Fruit fly (Drosophila melanogaster) whole organism, embryonic: ENCODE data around the gene RpL36.

Experiments used
- Atf6 ChIP-seq: fragments of 200-800 bp; sonication (Bioruptor generic); IDR thresholded peaks from 2 replicates; pipeline ENCODE4 v1.3.6; 2022; ENCODE audit warnings: missing biosample characterization, missing genetic modification characterization
- C15 ChIP-seq: fragments of 200-800 bp; sonication (Bioruptor generic); IDR thresholded peaks from 3 replicates; pipeline ENCODE4 v1.3.6; 2022; ENCODE audit warnings: missing biosample characterization, missing genetic modification characterization
- CG1024 ChIP-seq: fragments of 200-800 bp; sonication (Bioruptor generic); IDR thresholded peaks from 2 replicates; pipeline ENCODE4 v1.3.6; 2022; ENCODE audit warnings: missing biosample characterization, missing genetic modification characterization
- CG10321 ChIP-seq: fragments of 200-800 bp; sonication (Bioruptor generic); IDR thresholded peaks from 2 replicates; pipeline ENCODE4 v1.3.6; 2022; ENCODE audit warnings: missing biosample characterization, missing genetic modification characterization
- CG10462 ChIP-seq: fragments of 200-800 bp; sonication (Bioruptor generic); optimal IDR thresholded peaks from 2 replicates; lab custom pipeline; 2016; ENCODE audit warnings: missing biosample characterization, missing genetic modification characterization
- CG11456 ChIP-seq: fragments of 200-800 bp; sonication (Bioruptor generic); IDR thresholded peaks from 3 replicates; pipeline ENCODE4 v1.3.6; 2022; ENCODE audit warnings: missing biosample characterization, missing genetic modification characterization
- CG12744 ChIP-seq: fragments of 200-800 bp; sonication (Bioruptor generic); optimal IDR thresholded peaks from 2 replicates; lab custom pipeline; 2016; ENCODE audit warnings: missing biosample characterization, missing genetic modification characterization
- CG16863 ChIP-seq: fragments of 200-800 bp; sonication (Bioruptor generic); optimal IDR thresholded peaks from 3 replicates; lab custom pipeline; 2016; ENCODE audit warnings: missing biosample characterization, missing genetic modification characterization
- CG18262 ChIP-seq: fragments of 200-800 bp; optimal IDR thresholded peaks from 3 replicates; lab custom pipeline; 2019; ENCODE audit warnings: missing biosample characterization, mild to moderate bottlenecking, missing genetic modification characterization, moderate library complexity
- CG2116 ChIP-seq: fragments of 200-800 bp; sonication (Bioruptor generic); optimal IDR thresholded peaks from 3 replicates; lab custom pipeline; 2018; ENCODE audit warnings: missing biosample characterization, mild to moderate bottlenecking, missing genetic modification characterization
- CG3163 ChIP-seq: fragments of 200-800 bp; sonication (Bioruptor generic); optimal IDR thresholded peaks from 3 replicates; lab custom pipeline; 2016; ENCODE audit warnings: missing biosample characterization, missing genetic modification characterization
- CG3281 ChIP-seq: fragments of 200-800 bp; sonication (Bioruptor generic); optimal IDR thresholded peaks from 3 replicates; lab custom pipeline; 2017; ENCODE audit warnings: missing biosample characterization, mild to moderate bottlenecking, missing genetic modification characterization
- CG3726 ChIP-seq: fragments of 200-800 bp; sonication (Bioruptor generic); IDR thresholded peaks from 3 replicates; pipeline ENCODE4, ENCODE4 v1.3.6; 2022; ENCODE audit warnings: missing biosample characterization, missing genetic modification characterization
- CG6254 ChIP-seq: fragments of 200-800 bp; sonication (Bioruptor generic); optimal IDR thresholded peaks from 3 replicates; lab custom pipeline; 2017; ENCODE audit warnings: mild to moderate bottlenecking, missing biosample characterization, missing genetic modification reagents, missing genetic modification characterization
- CG7271 ChIP-seq: fragments of 200-800 bp; sonication (Bioruptor generic); optimal IDR thresholded peaks from 2 replicates; lab custom pipeline; 2018; ENCODE audit warnings: missing biosample characterization, mild to moderate bottlenecking, missing genetic modification characterization, moderate library complexity
- CG7963 ChIP-seq: fragments of 200-800 bp; sonication (Bioruptor generic); IDR thresholded peaks from 3 replicates; pipeline ENCODE4 v1.3.6; 2022; ENCODE audit warnings: missing biosample characterization, missing genetic modification characterization; ENCODE audit not compliant: partially characterized antibody
- CG8765 ChIP-seq: fragments of 200-800 bp; sonication (Bioruptor generic); IDR thresholded peaks from 2 replicates; pipeline ENCODE4 v1.3.6; 2022; ENCODE audit warnings: missing biosample characterization, missing genetic modification characterization
- CG9437 ChIP-seq: fragments of 200-800 bp; sonication (Bioruptor generic); optimal IDR thresholded peaks from 2 replicates; lab custom pipeline; 2018; ENCODE audit warnings: missing biosample characterization, mild to moderate bottlenecking, missing genetic modification characterization
- CG9727 ChIP-seq: fragments of 200-800 bp; sonication (Bioruptor generic); optimal IDR thresholded peaks from 3 replicates; lab custom pipeline; 2017; ENCODE audit warnings: missing biosample characterization, mild to moderate bottlenecking, missing genetic modification characterization
- CG9876 ChIP-seq: fragments of 200-800 bp; sonication (Bioruptor generic); optimal IDR thresholded peaks from 2 replicates; lab custom pipeline; 2016; ENCODE audit warnings: missing biosample characterization, missing genetic modification characterization
- D ChIP-seq, 2 experiments: fragments of 200-800 bp in 1 of 2; fragments of >200 bp in 1 of 2; sonication (Bioruptor generic) in 1 of 2; optimal IDR thresholded peaks; 2 replicates in 1 of 2; 3 replicates in 1 of 2; lab custom pipeline; 2017; ENCODE audit warnings: mild to moderate bottlenecking in 1 of 2, missing biosample characterization in 1 of 2, missing genetic modification characterization in 1 of 2, missing genetic modification reagents in 1 of 2
- Dref ChIP-seq: fragments of 200-800 bp; sonication (Bioruptor generic); IDR thresholded peaks from 2 replicates; pipeline ENCODE4 v1.3.6; 2022; ENCODE audit warnings: missing biosample characterization, missing genetic modification characterization
- Hmr ChIP-seq: fragments of 200-800 bp; sonication (Bioruptor generic); optimal IDR thresholded peaks from 3 replicates; lab custom pipeline; 2017; ENCODE audit warnings: mild to moderate bottlenecking, missing biosample characterization, missing genetic modification reagents, missing genetic modification characterization
- MTF-1 ChIP-seq: fragments of 200-800 bp; sonication (Bioruptor generic); optimal IDR thresholded peaks from 2 replicates; lab custom pipeline; 2018; ENCODE audit warnings: missing biosample characterization, mild to moderate bottlenecking, missing genetic modification characterization, borderline replicate concordance
- Sry-δ ChIP-seq: fragments of 200-800 bp; sonication (Bioruptor generic); optimal IDR thresholded peaks from 2 replicates; lab custom pipeline; 2016; ENCODE audit warnings: missing biosample characterization, missing genetic modification characterization
- bbx ChIP-seq: fragments of 200-800 bp; sonication (Bioruptor generic); IDR thresholded peaks from 2 replicates; pipeline ENCODE4 v1.3.6; 2022; ENCODE audit warnings: missing biosample characterization, missing genetic modification characterization; ENCODE audit not compliant: partially characterized antibody
- cg ChIP-seq: fragments of 200-800 bp; sonication (Bioruptor generic); optimal IDR thresholded peaks from 3 replicates; lab custom pipeline; 2019; ENCODE audit warnings: missing biosample characterization, mild to moderate bottlenecking, missing genetic modification characterization, moderate library complexity
- ci ChIP-seq: fragments of 200-800 bp; sonication (Bioruptor generic); IDR thresholded peaks from 3 replicates; pipeline ENCODE4 v1.3.6; 2022; ENCODE audit warnings: missing biosample characterization, missing genetic modification characterization
- crp ChIP-seq, 2 experiments: fragments of 200-800 bp; sonication (Bioruptor generic); optimal IDR thresholded peaks; 2 replicates in 1 of 2; 3 replicates in 1 of 2; lab custom pipeline; 2017; ENCODE audit warnings: missing biosample characterization in 2 of 2, missing genetic modification characterization in 2 of 2, mild to moderate bottlenecking in 1 of 2, moderate library complexity in 1 of 2
- emc ChIP-seq: fragments of 200-800 bp; sonication (Bioruptor generic); optimal IDR thresholded peaks from 2 replicates; lab custom pipeline; 2016; ENCODE audit warnings: missing biosample characterization, missing genetic modification characterization
- fd102C ChIP-seq: fragments of 200-800 bp; sonication (Bioruptor generic); optimal IDR thresholded peaks from 2 replicates; lab custom pipeline; 2018; ENCODE audit warnings: missing biosample characterization, mild to moderate bottlenecking, missing genetic modification characterization, moderate library complexity
- fd3F ChIP-seq: fragments of 200-800 bp; sonication (Bioruptor generic); optimal IDR thresholded peaks from 2 replicates; lab custom pipeline; 2018; ENCODE audit warnings: missing biosample characterization, mild to moderate bottlenecking, missing genetic modification characterization, moderate library complexity
- fu2 ChIP-seq: fragments of 200-800 bp; sonication (Bioruptor generic); optimal IDR thresholded peaks from 2 replicates; lab custom pipeline; 2016; ENCODE audit warnings: missing biosample characterization, missing genetic modification characterization
- gcm ChIP-seq: fragments of 200-800 bp; sonication (Bioruptor generic); optimal IDR thresholded peaks from 2 replicates; lab custom pipeline; 2019; ENCODE audit warnings: missing biosample characterization, mild to moderate bottlenecking, missing genetic modification characterization, moderate library complexity
- grn ChIP-seq: fragments of 200-800 bp; sonication (Bioruptor generic); optimal IDR thresholded peaks from 3 replicates; lab custom pipeline; 2017; ENCODE audit warnings: missing biosample characterization, missing genetic modification characterization
- h ChIP-seq: fragments of >200 bp; optimal IDR thresholded peaks from 2 replicates; lab custom pipeline; 2017
- hbn ChIP-seq: fragments of 200-800 bp; sonication (Bioruptor generic); IDR thresholded peaks from 2 replicates; pipeline ENCODE4 v1.3.6; 2022; ENCODE audit warnings: missing biosample characterization, missing genetic modification characterization; ENCODE audit not compliant: partially characterized antibody
- jumu ChIP-seq: fragments of 200-800 bp; sonication (Bioruptor generic); optimal IDR thresholded peaks from 3 replicates; lab custom pipeline; 2016; ENCODE audit warnings: missing biosample characterization, missing genetic modification characterization
- lilli ChIP-seq: fragments of 200-800 bp; sonication (Bioruptor generic); optimal IDR thresholded peaks from 3 replicates; lab custom pipeline; 2016; ENCODE audit warnings: missing biosample characterization, missing genetic modification characterization
- lola ChIP-seq, 3 experiments: fragments of >200 bp in 2 of 3; fragments of 200-800 bp in 1 of 3; sonication (Bioruptor generic) in 1 of 3; optimal IDR thresholded peaks; 2 replicates each; lab custom pipeline; 2017 to 2019; ENCODE audit warnings: missing biosample characterization in 3 of 3, missing genetic modification characterization in 3 of 3, mild to moderate bottlenecking in 1 of 3, moderate library complexity in 1 of 3
- mld ChIP-seq: fragments of 200-800 bp; sonication (Bioruptor generic); IDR thresholded peaks from 3 replicates; pipeline ENCODE4 v1.3.6; 2022; ENCODE audit warnings: missing biosample characterization, missing genetic modification characterization; ENCODE audit not compliant: partially characterized antibody
- otp ChIP-seq: fragments of 200-800 bp; sonication (Bioruptor generic); IDR thresholded peaks from 3 replicates; pipeline ENCODE4, ENCODE4 v1.3.6; 2022; ENCODE audit warnings: missing biosample characterization, missing genetic modification characterization
- pita ChIP-seq: fragments of 200-800 bp; sonication (Bioruptor generic); optimal IDR thresholded peaks from 2 replicates; lab custom pipeline; 2017; ENCODE audit warnings: missing biosample characterization, mild to moderate bottlenecking, missing genetic modification characterization
- pzg ChIP-seq: fragments of 200-800 bp; sonication (Bioruptor generic); optimal IDR thresholded peaks from 3 replicates; lab custom pipeline; 2018; ENCODE audit warnings: missing biosample characterization, mild to moderate bottlenecking, missing genetic modification characterization, moderate library complexity
- stwl ChIP-seq: fragments of 200-800 bp; sonication (Bioruptor generic); optimal IDR thresholded peaks from 3 replicates; lab custom pipeline; 2018; ENCODE audit warnings: missing biosample characterization, mild to moderate bottlenecking, missing genetic modification characterization, moderate library complexity
- unc-4 ChIP-seq: fragments of 200-800 bp; sonication (Bioruptor generic); IDR thresholded peaks from 2 replicates; pipeline ENCODE4 v1.3.6; 2022; ENCODE audit warnings: missing biosample characterization, missing genetic modification characterization; ENCODE audit not compliant: partially characterized antibody
- zen2 ChIP-seq: fragments of 200-800 bp; sonication (Bioruptor generic); IDR thresholded peaks from 3 replicates; pipeline ENCODE4 v1.3.6; 2022; ENCODE audit warnings: missing biosample characterization, missing genetic modification characterization; ENCODE audit not compliant: partially characterized antibody

Gene RpL36

dm6 chrX:647056-647627, 17.9 kb upstream of the RpL36 start, which contains the start of gene Roc1a (continued):
- TF ChIP-seq CG2116 (GFP tag; lab: Kevin White, UChicago), result peak; percentile 15
- no peak for TF ChIP-seq gcm (GFP tag; lab: Kevin White, UChicago)
- TF ChIP-seq jumu, result no peak
- peak; percentile 53 for TF ChIP-seq Sry-δ (GFP tag; lab: Kevin White, UChicago)
- TF ChIP-seq C15 (GFP tag; lab: Robert Waterston, UW), result no peak
- TF ChIP-seq CG11456 (GFP tag; lab: Robert Waterston, UW), result 0 out of 3 replicates have a peak, but pooled peaks have one; percentile 20
- TF ChIP-seq CG7271, result no peak
- TF ChIP-seq unc-4 (GFP tag; lab: Robert Waterston, UW), result peak; percentile 74
- no peak for TF ChIP-seq Atf6 (GFP tag; lab: Robert Waterston, UW)
- peak; percentile 56; the same call in 2 of the 3 replicates for TF ChIP-seq zen2
- no peak for TF ChIP-seq CG10462 (GFP tag; lab: Kevin White, UChicago)
- no peak for TF ChIP-seq cg (GFP tag; lab: Kevin White, UChicago)
- TF ChIP-seq emc (GFP tag; lab: Kevin White, UChicago), result no peak
- no peak for TF ChIP-seq pita
- no peak for TF ChIP-seq CG6254 (GFP tag; lab: Kevin White, UChicago)
- peak; percentile 57 for TF ChIP-seq hbn

- TF ChIP-seq CG1024 (GFP tag; lab: Robert Waterston, UW), result no peak
- TF ChIP-seq CG3281, result no peak
- no peak for TF ChIP-seq CG3163 (GFP tag; lab: Kevin White, UChicago)
- TF ChIP-seq otp (GFP tag; lab: Robert Waterston, UW), result no peak
- peak in 1 of 3 experiments; percentile 25 for TF ChIP-seq lola (GFP tag; optimal IDR thresholded peaks at IDR 0.05; lab: Kevin White, UChicago)
- peak; percentile 14 for TF ChIP-seq pzg (GFP tag; lab: Kevin White, UChicago)
- no peak for TF ChIP-seq lilli
- TF ChIP-seq CG10321 (GFP tag; lab: Robert Waterston, UW), result no peak
- no peak for TF ChIP-seq fd3F (GFP tag; lab: Kevin White, UChicago)
- TF ChIP-seq fd102C (GFP tag; lab: Kevin White, UChicago), result no peak
- TF ChIP-seq CG7963 (GFP tag; lab: Robert Waterston, UW), result 0 out of 3 replicates have a peak, but pooled peaks have one; percentile 34
- TF ChIP-seq MTF-1 (GFP tag; lab: Kevin White, UChicago), result no peak
- no peak; the same call in 2 of the 3 replicates for TF ChIP-seq mld (GFP tag; lab: Robert Waterston, UW)
- no peak for TF ChIP-seq CG9727
- peak; percentile 30; the same call in 1 of the 2 replicates for TF ChIP-seq hbn
- TF ChIP-seq CG8765 (GFP tag; lab: Robert Waterston, UW), result no peak
- no peak for TF ChIP-seq D (optimal IDR thresholded peaks at IDR 0.05; lab: Kevin White, UChicago)
- TF ChIP-seq D (GFP tag; optimal IDR thresholded peaks at IDR 0.05; lab: Kevin White, UChicago), result no peak
- no peak for TF ChIP-seq stwl (tag; lab: Kevin White, UChicago)
- TF ChIP-seq bbx (GFP tag; lab: Robert Waterston, UW), result peak; percentile 17; the same call in 1 of the 2 replicates
- no peak for TF ChIP-seq CG12744
- no peak for TF ChIP-seq fu2 (GFP tag; lab: Kevin White, UChicago)
- TF ChIP-seq grn (GFP tag; lab: Kevin White, UChicago), result no peak
- peak; percentile 57 for TF ChIP-seq Dref (GFP tag; lab: Robert Waterston, UW)
- peak; percentile 19 for TF ChIP-seq CG18262 (tag; lab: Kevin White, UChicago)
- TF ChIP-seq CG9876 (GFP tag; lab: Kevin White, UChicago), result no peak
- no peak for TF ChIP-seq ci (GFP tag; lab: Robert Waterston, UW)
- TF ChIP-seq h (lab: Kevin White, UChicago), result no peak
- no peak for TF ChIP-seq CG16863 (GFP tag; lab: Kevin White, UChicago)
- no peak for TF ChIP-seq crp (GFP tag; optimal IDR thresholded peaks at IDR 0.05; lab: Kevin White, UChicago)
- no peak for TF ChIP-seq Hmr (GFP tag; lab: Kevin White, UChicago)
- TF ChIP-seq CG9437 (GFP tag; lab: Kevin White, UChicago), result peak; percentile 14
- TF ChIP-seq CG3726 (GFP tag; lab: Robert Waterston, UW), result no peak
These were observed 17.2 kb upstream of the RpL36 start for dm6 chrX:646395-647009.
